Worm (Caenorhabditis elegans): ENCODE data around the gene dlat-1.

DNA sequence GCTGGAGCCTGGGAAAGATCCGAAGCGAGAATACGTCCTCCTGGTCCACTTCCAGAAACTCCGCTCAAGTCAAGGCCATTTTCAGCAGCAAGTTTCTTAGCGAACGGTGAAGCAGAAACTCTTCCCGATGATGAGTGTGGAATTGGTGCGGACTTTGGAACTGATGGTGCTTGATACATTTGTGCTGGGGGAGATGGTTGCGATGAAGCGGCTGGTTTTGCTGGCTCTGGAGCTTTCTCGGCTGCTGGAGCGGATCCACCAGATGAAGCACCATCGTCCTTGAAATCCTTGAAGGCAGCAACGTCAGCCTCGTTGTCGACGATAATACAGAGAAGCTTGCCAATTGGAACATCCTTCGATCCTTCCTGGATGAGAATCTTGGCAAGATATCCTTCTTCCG is 637 bp downstream of the dlat-1 start:
- TF ChIP-seq rcor-1 (GFP tag; IDR thresholded peaks at IDR 0.05), result no peak
- no peak for TF ChIP-seq pha-4 (tag; optimal IDR thresholded peaks at IDR 0.05)
- no peak for TF ChIP-seq snpc-1.1 (tag; optimal IDR thresholded peaks at IDR 0.05; ENCODE audit: insufficient read depth)
- TF ChIP-seq lin-26 (GFP tag; IDR thresholded peaks at IDR 0.05), result no peak
